Worm (Caenorhabditis elegans): ENCODE measurements around the gene cox-6A.

- TF ChIP-seq lin-13 (tag; optimal IDR thresholded peaks at IDR 0.05) (no peak), lsy-2 (tag; optimal IDR thresholded peaks at IDR 0.05) (no peak), nhr-76 (tag; optimal IDR thresholded peaks at IDR 0.05) (no peak), nhr-237 (tag; optimal IDR thresholded peaks at IDR 0.05) (no peak), unc-120 (tag; optimal IDR thresholded peaks at IDR 0.05; ENCODE audit: poor library complexity, severe bottlenecking) (no peak), unc-39 (tag; optimal IDR thresholded peaks at IDR 0.05) (no peak), zip-8 (tag; optimal IDR thresholded peaks at IDR 0.05) (no peak), nhr-28 (tag; optimal IDR thresholded peaks at IDR 0.05) (no peak), nhr-12 (tag; optimal IDR thresholded peaks at IDR 0.05) (no peak), pha-4 (tag; optimal IDR thresholded peaks at IDR 0.05) (no peak), hlh-1 (tag; optimal IDR thresholded peaks at IDR 0.05) (no peak), unc-62 (GFP tag; optimal IDR thresholded peaks at IDR 0.05) (no peak), snpc-4 (tag; optimal IDR thresholded peaks at IDR 0.05) (no peak)
Observed at ce11 chrIII:5051949-5052348, 29.6 kb upstream of the cox-6A start, which contains the start of gene C45G9.15.

Data from whole organism, mixed stage, embryonic.